Worm (Caenorhabditis elegans) whole organism, early embryonic: ENCODE measurements around the gene F08H9.4.

Experiments
- ama-1 ChIP-seq: fragments of 150-350 bp; optimal IDR thresholded peaks from 2 replicates; lab custom pipeline; 2014
- ceh-13 ChIP-seq: fragments of 200-800 bp; sonication (Bioruptor generic); optimal IDR thresholded peaks from 2 replicates; lab custom pipeline; 2018; ENCODE audit warnings: mild to moderate bottlenecking, missing genetic modification characterization, missing compliant biosample characterization
- ceh-36 ChIP-seq: sonication (generic microtip); optimal IDR thresholded peaks from 2 replicates; lab custom pipeline; 2016; ENCODE audit warnings: missing genetic modification characterization, inconsistent platforms, missing compliant biosample characterization
- hnd-1 ChIP-seq: sonication (generic microtip); optimal IDR thresholded peaks from 2 replicates; lab custom pipeline; 2016; ENCODE audit warnings: missing genetic modification characterization, missing compliant biosample characterization
- pes-1 ChIP-seq: fragments of 200-800 bp; sonication (Bioruptor generic); IDR thresholded peaks from 2 replicates; pipeline ENCODE4 v1.3.6; 2022; ENCODE audit warnings: missing genetic modification reagents, missing genetic modification characterization, missing compliant biosample characterization
- sea-1 ChIP-seq: fragments of 200-800 bp; sonication (Bioruptor generic); conservative IDR thresholded peaks from 2 replicates; pipeline ENCODE4 v1.3.6; 2022; ENCODE audit warnings: missing genetic modification characterization, missing compliant biosample characterization

- TF ChIP-seq hnd-1 (tag; lab: Kevin White, UChicago): no peak
- no peak for TF ChIP-seq ceh-36 (tag; lab: Kevin White, UChicago)
- TF ChIP-seq ceh-13 (GFP tag; lab: Kevin White, UChicago): no peak
- TF ChIP-seq sea-1 (GFP tag; lab: Robert Waterston, UW): no peak
- TF ChIP-seq ama-1 (lab: Kevin White, UChicago): no peak
- TF ChIP-seq pes-1: no peak
These were observed 50.2 kb downstream of the F08H9.4 start for ce11 chrV:14414032-14414431.
